Fruit fly (Drosophila melanogaster): Measurements from ENCODE around the gene CG13310.

CG13310 gene

DNA sequence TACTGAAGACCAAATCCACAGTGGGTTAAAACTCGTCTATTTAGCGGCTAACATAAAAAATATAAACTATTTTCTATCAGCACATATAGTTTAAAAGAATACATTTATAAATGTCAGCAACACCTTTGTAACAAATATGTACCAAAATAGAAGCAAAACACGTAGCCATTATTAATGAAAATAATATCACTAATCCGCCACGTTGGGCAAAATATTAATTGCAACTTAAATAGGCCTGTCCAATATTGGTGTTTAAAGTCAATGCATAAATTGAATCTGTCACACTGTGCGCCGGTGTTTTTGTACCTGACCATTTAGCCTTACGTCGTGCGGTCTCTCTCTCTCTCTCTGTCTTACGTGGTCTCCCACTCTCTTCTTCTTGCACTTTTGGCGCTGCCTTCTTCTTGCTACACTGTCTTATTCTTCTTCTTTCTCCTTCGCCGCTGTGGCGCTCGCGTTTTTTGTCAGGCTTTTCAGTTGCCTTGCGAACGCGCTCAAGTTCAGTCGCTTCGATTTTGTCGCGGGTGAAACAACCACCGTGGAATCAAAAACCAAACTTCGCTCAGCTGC is 34.3 kb downstream of the CG13310 start (continued):
- peak; percentile 96 to 99 for TF ChIP-seq Hr51 (GFP tag; optimal IDR thresholded peaks at IDR 0.05)
- TF ChIP-seq Dad (GFP tag; optimal IDR thresholded peaks at IDR 0.05), result peak; percentile 94
- peak; percentile 98 for TF ChIP-seq unpg (GFP tag; optimal IDR thresholded peaks at IDR 0.05)
- TF ChIP-seq Xrp1 (GFP tag; IDR thresholded peaks at IDR 0.05), result peak; percentile 98
- TF ChIP-seq dmrt99B (tag; optimal IDR thresholded peaks at IDR 0.05), result peak; percentile 99
- peak; percentile 99 for TF ChIP-seq CG18619 (GFP tag; optimal IDR thresholded peaks at IDR 0.05)
- peak; percentile 98 for TF ChIP-seq Ada2b (GFP tag; IDR thresholded peaks at IDR 0.05)
- TF ChIP-seq CG7928 (GFP tag; optimal IDR thresholded peaks at IDR 0.05), result peak; percentile 77
- TF ChIP-seq Neu2 (GFP tag; optimal IDR thresholded peaks at IDR 0.05; ENCODE audit: borderline replicate concordance), result peak; percentile 69
- peak; percentile 95 for TF ChIP-seq CG3726 (GFP tag; IDR thresholded peaks at IDR 0.05)
- peak; percentile 99 for TF ChIP-seq Hsf (GFP tag; optimal IDR thresholded peaks at IDR 0.05)
- TF ChIP-seq sim (GFP tag; IDR thresholded peaks at IDR 0.05), result peak; percentile 92
- peak; percentile 97 for TF ChIP-seq caup (GFP tag; optimal IDR thresholded peaks at IDR 0.05; ENCODE audit: severe bottlenecking)
- TF ChIP-seq Aef1 (GFP tag; IDR thresholded peaks at IDR 0.05), result peak; percentile 98
- peak; percentile 98 for TF ChIP-seq CG10543 (GFP tag; optimal IDR thresholded peaks at IDR 0.05)
- TF ChIP-seq aop (GFP tag; IDR thresholded peaks at IDR 0.05), result peak; percentile 87
- peak; percentile 95 for TF ChIP-seq CG17359 (tag; optimal IDR thresholded peaks at IDR 0.05)
- TF ChIP-seq twi (tag; optimal IDR thresholded peaks at IDR 0.05), result peak; percentile 98
- peak; percentile 95 for TF ChIP-seq fd64A (GFP tag; optimal IDR thresholded peaks at IDR 0.05)
- peak; percentile 96 for TF ChIP-seq CrebB (tag; optimal IDR thresholded peaks at IDR 0.05)
- peak; percentile 97 for TF ChIP-seq Meics (GFP tag; optimal IDR thresholded peaks at IDR 0.05)
- TF ChIP-seq CG4820 (GFP tag; optimal IDR thresholded peaks at IDR 0.05), result peak; percentile 97
- peak; percentile 90 for TF ChIP-seq bowl (GFP tag; IDR thresholded peaks at IDR 0.05)
- peak; percentile 94 for TF ChIP-seq cwo (GFP tag; optimal IDR thresholded peaks at IDR 0.05)
- peak; percentile 99 for TF ChIP-seq CG2712 (tag; optimal IDR thresholded peaks at IDR 0.05)
- peak; percentile 74 for TF ChIP-seq Elba2 (GFP tag; optimal IDR thresholded peaks at IDR 0.05)
- TF ChIP-seq CG11398 (GFP tag; optimal IDR thresholded peaks at IDR 0.05), result peak; percentile 95
- peak; percentile 98 for TF ChIP-seq sob (GFP tag; IDR thresholded peaks at IDR 0.05)
- TF ChIP-seq Deaf1 (tag; optimal IDR thresholded peaks at IDR 0.05), result peak; percentile 82
- peak; percentile 99 for TF ChIP-seq CG30403 (GFP tag; optimal IDR thresholded peaks at IDR 0.05)
- peak; percentile 97 for TF ChIP-seq CG18476 (GFP tag; optimal IDR thresholded peaks at IDR 0.05)
- peak; percentile 97 for TF ChIP-seq CG4404 (GFP tag; IDR thresholded peaks at IDR 0.05)
- TF ChIP-seq HLH4C (GFP tag; IDR thresholded peaks at IDR 0.05; ENCODE audit: partially characterized antibody), result no peak; the same call in 2 of the 3 replicates
- TF ChIP-seq CG17912 (GFP tag; optimal IDR thresholded peaks at IDR 0.05), result peak; percentile 92
- peak; percentile 16 to 71 for TF ChIP-seq crp (GFP tag; optimal IDR thresholded peaks at IDR 0.05)
- TF ChIP-seq sens (GFP tag), result peak; percentile 100
- TF ChIP-seq CG10147 (GFP tag; optimal IDR thresholded peaks at IDR 0.05), result peak; percentile 97
- peak; percentile 80 for TF ChIP-seq slou (GFP tag; optimal IDR thresholded peaks at IDR 0.05)
- TF ChIP-seq bigmax (GFP tag; optimal IDR thresholded peaks at IDR 0.05), result no peak
- TF ChIP-seq dati (GFP tag; IDR thresholded peaks at IDR 0.05), result peak; percentile 93
- TF ChIP-seq br (optimal IDR thresholded peaks at IDR 0.05), result no peak
- TF ChIP-seq eyg (GFP tag; optimal IDR thresholded peaks at IDR 0.05), result peak; percentile 81
- peak; percentile 98 for TF ChIP-seq CG32532 (GFP tag; IDR thresholded peaks at IDR 0.05)
- TF ChIP-seq Dll (GFP tag; IDR thresholded peaks at IDR 0.05; ENCODE audit: partially characterized antibody), result peak; percentile 49; the same call in 2 of the 4 replicates
- TF ChIP-seq maf-S (GFP tag; optimal IDR thresholded peaks at IDR 0.05), result peak; percentile 97
- TF ChIP-seq grau (tag; optimal IDR thresholded peaks at IDR 0.05), result peak; percentile 98
- TF ChIP-seq zfh2 (GFP tag; optimal IDR thresholded peaks at IDR 0.05), result peak; percentile 98
- peak; percentile 97 for TF ChIP-seq CG12299 (tag; optimal IDR thresholded peaks at IDR 0.05)
- peak; percentile 82 for TF ChIP-seq CG3995 (GFP tag; optimal IDR thresholded peaks at IDR 0.05)
- peak; percentile 94 for TF ChIP-seq C15 (GFP tag; IDR thresholded peaks at IDR 0.05)

Measured in whole organism, embryonic.